Fruit fly (Drosophila melanogaster) whole organism: ENCODE results near the gene Lamp1.

Experiments
- EcR ChIP-seq, 2 experiments: fragments of >200 bp; optimal IDR thresholded peaks; 2 replicates each; lab custom pipeline; 2017; ENCODE audit warnings: missing biosample characterization in 2 of 2, missing genetic modification characterization in 2 of 2, missing genetic modification reagents in 2 of 2
- psq ChIP-seq: fragments of >200 bp; optimal IDR thresholded peaks from 2 replicates; lab custom pipeline; 2017

- TF ChIP-seq EcR (GFP tag; optimal IDR thresholded peaks at IDR 0.05; lab: Kevin White, UChicago) (no peak), psq (lab: Kevin White, UChicago) (no peak)
Observed at dm6 chr2L:21622709-21623684, 49.8 kb downstream of the Lamp1 start.
